In genomic region chrX:14508823-14509259, ce11 we compare ENCODE assay signal across 3 worm cellular contexts.
TF ChIP-seq lines count a peak whose summit lies in the region.

No protein-coding gene starts in this region.

TF ChIP-seq in whole organism, L1 larva, 84 proteins besides CTCF, POLR2A, EP300 and RAD21 (continued from another document):
- TF ChIP-seq ceh-8 (GFP tag; optimal IDR thresholded peaks at IDR 0.05; lab: Kevin White, UChicago) (no peak), ceh-63 (GFP tag; optimal IDR thresholded peaks at IDR 0.05; lab: Kevin White, UChicago) (no peak), vab-15 (tag; optimal IDR thresholded peaks at IDR 0.05; lab: Kevin White, UChicago) (no peak), Y116A8C.19 (tag; optimal IDR thresholded peaks at IDR 0.05; lab: Kevin White, UChicago; ENCODE audit: borderline replicate concordance) (no peak), unc-62 (GFP tag; optimal IDR thresholded peaks at IDR 0.05; lab: Kevin White, UChicago) (no peak), alr-1 (tag; optimal IDR thresholded peaks at IDR 0.05; lab: Kevin White, UChicago; ENCODE audit: borderline replicate concordance) (no peak), F16B12.6 (tag; optimal IDR thresholded peaks at IDR 0.05; lab: Kevin White, UChicago) (no peak), unc-86 (tag; optimal IDR thresholded peaks at IDR 0.05; lab: Kevin White, UChicago) (no peak), nhr-76 (tag; optimal IDR thresholded peaks at IDR 0.05; lab: Kevin White, UChicago) (no peak), dpl-1 (GFP tag; optimal IDR thresholded peaks at IDR 0.05; lab: Kevin White, UChicago) (peak in 1 of 3 experiments; percentile 8), sup-37 (GFP tag; optimal IDR thresholded peaks at IDR 0.05; lab: Kevin White, UChicago) (no peak), lin-13 (GFP tag; optimal IDR thresholded peaks at IDR 0.05; lab: Kevin White, UChicago) (peak; percentile 15), lsy-2 (tag; optimal IDR thresholded peaks at IDR 0.05; lab: Kevin White, UChicago) (peak; percentile 48 to 54), elt-3 (tag; optimal IDR thresholded peaks at IDR 0.05; lab: Kevin White, UChicago) (peak in 5 of 6 experiments; percentile 61 to 85 (median 73)), skn-1 (tag; optimal IDR thresholded peaks at IDR 0.05; lab: Kevin White, UChicago) (no peak), lin-39 (tag; optimal IDR thresholded peaks at IDR 0.05; lab: Kevin White, UChicago) (peak; percentile 77), dsc-1 (tag; optimal IDR thresholded peaks at IDR 0.05; lab: Kevin White, UChicago) (no peak), lin-14 (GFP tag; optimal IDR thresholded peaks at IDR 0.05; lab: Kevin White, UChicago) (peak; percentile 94), ces-1 (GFP tag; optimal IDR thresholded peaks at IDR 0.05; lab: Kevin White, UChicago) (no peak), nhr-11 (tag; optimal IDR thresholded peaks at IDR 0.05; lab: Kevin White, UChicago) (no peak), unc-130 (tag; optimal IDR thresholded peaks at IDR 0.05; lab: Kevin White, UChicago) (peak; percentile 33), lin-35 (GFP tag; optimal IDR thresholded peaks at IDR 0.05; lab: Kevin White, UChicago) (peak in 1 of 2 experiments; percentile 36), irx-1 (tag; optimal IDR thresholded peaks at IDR 0.05; lab: Kevin White, UChicago) (peak; percentile 48), mep-1 (tag; optimal IDR thresholded peaks at IDR 0.05; lab: Kevin White, UChicago) (peak; percentile 85), lir-3 (tag; optimal IDR thresholded peaks at IDR 0.05; lab: Kevin White, UChicago; ENCODE audit: poor library complexity) (peak; percentile 1), ama-1 (optimal IDR thresholded peaks at IDR 0.05; lab: Kevin White, UChicago) (no peak), aly-2 (tag; optimal IDR thresholded peaks at IDR 0.05; lab: Kevin White, UChicago) (no peak), elt-2 (tag; optimal IDR thresholded peaks at IDR 0.05; lab: Kevin White, UChicago) (no peak), mab-9 (GFP tag; IDR thresholded peaks at IDR 0.05; lab: Robert Waterston, UW) (no peak), tlp-1 (tag; optimal IDR thresholded peaks at IDR 0.05; lab: Kevin White, UChicago) (no peak), aha-1 (tag; optimal IDR thresholded peaks at IDR 0.05; lab: Kevin White, UChicago) (no peak), hpl-2 (GFP tag; optimal IDR thresholded peaks at IDR 0.05; lab: Kevin White, UChicago) (no peak), pax-3 (tag; optimal IDR thresholded peaks at IDR 0.05; lab: Kevin White, UChicago) (no peak), nhr-20 (tag; optimal IDR thresholded peaks at IDR 0.05; lab: Kevin White, UChicago) (peak; percentile 69), ceh-90 (tag; optimal IDR thresholded peaks at IDR 0.05; lab: Kevin White, UChicago) (no peak), nhr-90 (tag; optimal IDR thresholded peaks at IDR 0.05; lab: Kevin White, UChicago; ENCODE audit: poor library complexity) (peak; percentile 35), blmp-1 (tag; optimal IDR thresholded peaks at IDR 0.05; lab: Kevin White, UChicago) (peak; percentile 85), unc-98 (GFP tag; IDR thresholded peaks at IDR 0.05; lab: Robert Waterston, UW) (no peak), efl-3 (GFP tag; optimal IDR thresholded peaks at IDR 0.05; lab: Kevin White, UChicago) (no peak), nhr-85 (tag; lab: Kevin White, UChicago) (peak; percentile 98), zip-4 (GFP tag; optimal IDR thresholded peaks at IDR 0.05; lab: Kevin White, UChicago) (no peak), egl-27 (tag; optimal IDR thresholded peaks at IDR 0.05; lab: Kevin White, UChicago) (peak in 1 of 2 experiments; percentile 70), ets-5 (GFP tag; IDR thresholded peaks at IDR 0.05; lab: Robert Waterston, UW) (no peak), nhr-12 (tag; optimal IDR thresholded peaks at IDR 0.05; lab: Kevin White, UChicago) (no peak), snu-23 (GFP tag; optimal IDR thresholded peaks at IDR 0.05; lab: Kevin White, UChicago) (peak; percentile 65)

TF ChIP-seq in whole organism, L2 larva, 48 proteins besides CTCF, POLR2A, EP300 and RAD21 (continued from another document):
- TF ChIP-seq zag-1 (tag; optimal IDR thresholded peaks at IDR 0.05; lab: Kevin White, UChicago) (no peak), dmd-4 (tag; optimal IDR thresholded peaks at IDR 0.05; lab: Kevin White, UChicago) (no peak), unc-55 (GFP tag; optimal IDR thresholded peaks at IDR 0.05; lab: Kevin White, UChicago) (no peak), ZK546.5 (tag; optimal IDR thresholded peaks at IDR 0.05; lab: Kevin White, UChicago) (no peak), ztf-1 (GFP tag; conservative IDR thresholded peaks at IDR 0.05; lab: Robert Waterston, UW) (no peak), lin-39 (tag; optimal IDR thresholded peaks at IDR 0.05; lab: Kevin White, UChicago) (no peak), nhr-237 (tag; optimal IDR thresholded peaks at IDR 0.05; lab: Kevin White, UChicago) (no peak)

TF ChIP-seq in whole organism, L4 larva, 104 proteins besides CTCF, POLR2A, EP300 and RAD21 (continued from another document):
- TF ChIP-seq snpc-4 (tag; optimal IDR thresholded peaks at IDR 0.05; lab: Kevin White, UChicago) (no peak), F44E2.7 (GFP tag; IDR thresholded peaks at IDR 0.05; lab: Robert Waterston, UW) (no peak), nhr-41 (GFP tag; IDR thresholded peaks at IDR 0.05; lab: Robert Waterston, UW) (no peak), dmd-6 (GFP tag; IDR thresholded peaks at IDR 0.05; lab: Robert Waterston, UW) (peak; percentile 74), zfp-3 (GFP tag; conservative IDR thresholded peaks at IDR 0.05; lab: Robert Waterston, UW) (no peak), ceh-62 (tag; optimal IDR thresholded peaks at IDR 0.05; lab: Kevin White, UChicago) (no peak), mxl-2 (GFP tag; conservative IDR thresholded peaks at IDR 0.05; lab: Robert Waterston, UW) (no peak)
TF ChIP-seq in whole organism, L4 larva: peak in this region for 17.
